Worm (Caenorhabditis elegans) whole organism, midembryonic: ENCODE results near the gene fbxb-50.

Experiments
- T22C8.4 ChIP-seq: fragments of 200-800 bp; sonication (Bioruptor generic); IDR thresholded peaks from 2 replicates; pipeline ENCODE4 v1.3.6; 2022; ENCODE audit warnings: missing genetic modification characterization, missing compliant biosample characterization
- flt-1 ChIP-seq: fragments of 200-800 bp; sonication (Bioruptor generic); IDR thresholded peaks from 2 replicates; pipeline ENCODE4 v1.3.6; 2022; ENCODE audit warnings: missing genetic modification characterization, missing compliant biosample characterization
- klf-2 ChIP-seq: fragments of 200-800 bp; sonication (Bioruptor generic); conservative IDR thresholded peaks from 2 replicates; pipeline ENCODE4 v1.3.6; 2022; ENCODE audit warnings: missing genetic modification reagents, missing genetic modification characterization, missing compliant biosample characterization
- ref-1 ChIP-seq: fragments of 200-800 bp; sonication (Bioruptor generic); conservative IDR thresholded peaks from 2 replicates; pipeline ENCODE4 v1.3.6; 2022; ENCODE audit warnings: missing genetic modification reagents, missing genetic modification characterization, missing compliant biosample characterization
- tab-1 ChIP-seq: fragments of 200-800 bp; sonication (Bioruptor generic); IDR thresholded peaks from 2 replicates; pipeline ENCODE4 v1.3.6; 2022; ENCODE audit warnings: missing genetic modification characterization, missing compliant biosample characterization
- ztf-23 ChIP-seq: fragments of 200-800 bp; sonication (Bioruptor generic); IDR thresholded peaks from 2 replicates; pipeline ENCODE4 v1.3.6; 2022; ENCODE audit warnings: missing genetic modification reagents, missing genetic modification characterization, missing compliant biosample characterization

DNA sequence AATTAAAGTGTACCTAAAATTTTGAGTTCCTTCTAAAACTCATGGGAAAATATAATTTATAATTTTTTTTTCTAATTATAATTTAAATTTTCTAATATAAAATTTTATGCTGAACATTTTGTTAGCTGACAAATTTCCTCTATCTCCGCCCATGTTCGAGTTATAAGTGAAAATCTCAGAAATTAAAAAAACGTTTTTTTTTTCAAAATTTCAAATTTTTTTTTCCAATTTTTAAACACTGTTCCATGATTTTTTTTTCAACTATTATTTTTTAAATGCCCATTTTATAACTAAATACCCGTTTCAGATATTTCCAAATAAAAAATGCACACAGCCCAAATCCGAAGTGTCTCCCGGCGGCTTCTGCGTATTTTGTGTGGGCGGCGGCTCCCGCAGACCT lies 37.3 kb upstream of the fbxb-50 start, which contains the start of gene Y51H7BR.8:
- TF ChIP-seq ref-1 (GFP tag; lab: Robert Waterston, UW) (no peak), ztf-23 (GFP tag; lab: Robert Waterston, UW) (no peak), T22C8.4 (GFP tag; lab: Robert Waterston, UW) (no peak), flt-1 (GFP tag; lab: Robert Waterston, UW) (no peak), tab-1 (GFP tag; lab: Robert Waterston, UW) (no peak), klf-2 (GFP tag; lab: Robert Waterston, UW) (no peak)
